Worm (Caenorhabditis elegans) whole organism, L4 larva: ENCODE measurements around the gene gcp-2.2.

ENCODE experiments used
- ama-1 ChIP-seq: fragments of 150-350 bp; optimal IDR thresholded peaks from 2 replicates; lab custom pipeline; 2014; ENCODE audit warnings: inconsistent platforms, mixed read lengths
- cey-2 ChIP-seq: sonication (generic microtip); optimal IDR thresholded peaks from 3 replicates; lab custom pipeline; 2017; ENCODE audit warnings: missing genetic modification characterization, mild to moderate bottlenecking, missing compliant biosample characterization, antibody characterized with exemption, borderline replicate concordance; ENCODE audit not compliant: insufficient read depth
- daf-8 ChIP-seq: fragments of 200-800 bp; sonication (Bioruptor generic); IDR thresholded peaks from 2 replicates; pipeline ENCODE4 v1.3.6; 2022; ENCODE audit warnings: missing genetic modification characterization, missing compliant biosample characterization
- dmd-8 ChIP-seq: fragments of 200-800 bp; sonication (Bioruptor generic); IDR thresholded peaks from 2 replicates; pipeline ENCODE4 v1.3.6; 2022; ENCODE audit warnings: missing genetic modification characterization, missing compliant biosample characterization
- dpl-1 ChIP-seq: fragments of 150-350 bp; optimal IDR thresholded peaks from 2 replicates; lab custom pipeline; 2014; ENCODE audit warnings: missing biosample characterization, missing genetic modification reagents, missing genetic modification characterization
- nhr-237 ChIP-seq: sonication (generic microtip); optimal IDR thresholded peaks from 2 replicates; lab custom pipeline; 2017; ENCODE audit warnings: missing biosample characterization, missing genetic modification characterization
- nhr-25 ChIP-seq: sonication (generic microtip); optimal IDR thresholded peaks from 2 replicates; lab custom pipeline; 2017; ENCODE audit warnings: missing genetic modification characterization, mild to moderate bottlenecking, missing compliant biosample characterization, antibody characterized with exemption, moderate library complexity, borderline replicate concordance; ENCODE audit not compliant: insufficient read depth
- nhr-28 ChIP-seq: fragments of 150-350 bp; optimal IDR thresholded peaks from 2 replicates; lab custom pipeline; 2014; ENCODE audit warnings: missing biosample characterization, missing genetic modification characterization
- sdz-12 ChIP-seq: fragments of 200-800 bp; sonication (Bioruptor generic); optimal IDR thresholded peaks from 2 replicates; lab custom pipeline; 2018; ENCODE audit warnings: mild to moderate bottlenecking, missing genetic modification characterization, missing compliant biosample characterization
- unc-62 ChIP-seq, 3 experiments: fragments of 150-350 bp in 1 of 3; sonication (generic microtip); optimal IDR thresholded peaks in 2 of 3; peaks in 1 of 3; 1 replicate in 1 of 3; 2 replicates in 2 of 3; lab custom pipeline; 2014 to 2017; ENCODE audit warnings: missing biosample characterization in 3 of 3, missing genetic modification characterization in 3 of 3, missing genetic modification reagents in 3 of 3, missing genotype in 1 of 3
- zfp-3 ChIP-seq: fragments of 200-800 bp; sonication (Bioruptor generic); conservative IDR thresholded peaks from 2 replicates; pipeline ENCODE4 v1.3.6; 2022; ENCODE audit warnings: missing genetic modification reagents, missing genetic modification characterization, missing compliant biosample characterization
- ztf-11 ChIP-seq: fragments of 150-350 bp; optimal IDR thresholded peaks from 2 replicates; lab custom pipeline; 2014; ENCODE audit warnings: missing biosample characterization, missing genetic modification characterization

ce11 chrX:11576429-11577088 lies 39.0 kb downstream of the gcp-2.2 start:
- no peak for TF ChIP-seq daf-8 (GFP tag; lab: Robert Waterston, UW)
- no peak for TF ChIP-seq cey-2 (tag; lab: Kevin White, UChicago)
- TF ChIP-seq unc-62 (GFP tag; optimal IDR thresholded peaks at IDR 0.05 in 1 of 2; lab: Kevin White, UChicago) = peak in 1 of 2 experiments; percentile 98
- no peak for TF ChIP-seq unc-62 (tag; optimal IDR thresholded peaks at IDR 0.05; lab: Kevin White, UChicago)
- no peak for TF ChIP-seq ztf-11 (tag; lab: Kevin White, UChicago)
- TF ChIP-seq dmd-8 (GFP tag; lab: Robert Waterston, UW) = no peak
- no peak for TF ChIP-seq nhr-28 (tag; lab: Kevin White, UChicago)
- no peak for TF ChIP-seq nhr-25 (tag; lab: Kevin White, UChicago)
- TF ChIP-seq zfp-3 (GFP tag; lab: Robert Waterston, UW) = no peak
- no peak for TF ChIP-seq sdz-12 (GFP tag; lab: Kevin White, UChicago)
- TF ChIP-seq dpl-1 = no peak
- no peak for TF ChIP-seq nhr-237 (tag; lab: Kevin White, UChicago)
- TF ChIP-seq ama-1 (lab: Kevin White, UChicago) = no peak
